Fruit fly (Drosophila melanogaster): ENCODE measurements around the gene CG3437.

CG3437 gene

DNA sequence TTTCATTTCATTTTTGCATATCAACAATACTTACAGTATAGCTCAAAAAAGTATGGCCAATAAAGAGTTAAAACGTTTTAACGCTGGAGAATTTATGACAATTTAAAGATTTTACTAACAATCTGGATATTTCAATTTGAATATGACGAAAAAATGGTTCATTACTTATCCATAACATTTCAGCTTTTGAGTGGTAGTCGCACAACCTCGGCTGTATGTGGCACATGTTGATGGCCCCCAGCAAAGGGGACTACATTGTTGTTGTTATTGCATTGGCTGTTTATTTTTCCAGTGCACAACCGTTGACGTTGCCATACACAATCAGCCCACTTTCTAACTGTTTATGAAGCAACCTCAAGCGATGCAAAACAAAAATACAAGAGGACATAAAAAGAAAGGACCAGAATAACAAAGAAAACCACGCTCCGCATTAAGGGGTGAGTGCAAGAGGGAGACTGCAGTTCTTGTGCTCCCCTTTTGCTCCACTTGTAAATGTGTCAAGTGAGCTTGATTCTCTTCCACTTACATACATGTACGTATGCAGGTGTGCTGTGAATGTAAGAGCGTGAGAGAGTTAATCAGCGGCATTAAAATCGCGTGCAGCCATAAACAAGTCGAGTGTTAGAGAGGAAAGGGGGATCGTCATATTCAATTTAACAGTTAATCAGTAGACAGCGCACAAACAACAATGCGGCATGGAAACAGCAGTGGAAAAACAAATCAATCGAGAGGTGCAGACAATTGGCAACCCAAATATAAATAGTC, 37.2 kb downstream of the CG3437 start (continued):
- peak; percentile 14; the same call in 1 of the 2 replicates for TF ChIP-seq CG32532 (GFP tag; IDR thresholded peaks at IDR 0.05)
- TF ChIP-seq br (optimal IDR thresholded peaks at IDR 0.05): no peak
- no peak for TF ChIP-seq CG9215 (GFP tag; IDR thresholded peaks at IDR 0.05)
- TF ChIP-seq sc (optimal IDR thresholded peaks at IDR 0.05): no peak
- TF ChIP-seq sc (GFP tag; optimal IDR thresholded peaks at IDR 0.05): peak; percentile 10
- no peak for TF ChIP-seq TFAM (GFP tag; optimal IDR thresholded peaks at IDR 0.05)
- no peak for TF ChIP-seq lov (optimal IDR thresholded peaks at IDR 0.05)
- no peak for TF ChIP-seq lov (GFP tag; IDR thresholded peaks at IDR 0.05)
- TF ChIP-seq bowl (GFP tag; IDR thresholded peaks at IDR 0.05): no peak
- TF ChIP-seq CG14014 (GFP tag; IDR thresholded peaks at IDR 0.05): peak; percentile 53; the same call in 1 of the 2 replicates
- TF ChIP-seq Sox100B (GFP tag; optimal IDR thresholded peaks at IDR 0.05): peak; percentile 50
- peak; percentile 22 for TF ChIP-seq CG1647 (GFP tag; optimal IDR thresholded peaks at IDR 0.05)
- TF ChIP-seq CG3726 (GFP tag; IDR thresholded peaks at IDR 0.05): no peak
- peak; percentile 57; the same call in 1 of the 3 replicates for TF ChIP-seq Mrtf (GFP tag; IDR thresholded peaks at IDR 0.05)
- TF ChIP-seq CG12942 (GFP tag; optimal IDR thresholded peaks at IDR 0.05): peak; percentile 4
- TF ChIP-seq Bteb2 (GFP tag; optimal IDR thresholded peaks at IDR 0.05): peak; percentile 16
- TF ChIP-seq lmd (GFP tag; IDR thresholded peaks at IDR 0.05): peak; percentile 41; the same call in 1 of the 2 replicates
- peak; percentile 2 for TF ChIP-seq CG17829 (tag; optimal IDR thresholded peaks at IDR 0.05)
- no peak for TF ChIP-seq CG2199 (GFP tag; IDR thresholded peaks at IDR 0.05)
- peak; percentile 21 for TF ChIP-seq fd3F (GFP tag; optimal IDR thresholded peaks at IDR 0.05)
- peak; percentile 43 for TF ChIP-seq CG9727 (GFP tag; optimal IDR thresholded peaks at IDR 0.05)
- TF ChIP-seq Doc3 (GFP tag; IDR thresholded peaks at IDR 0.05; ENCODE audit: partially characterized antibody): no peak
- no peak for TF ChIP-seq CG1792 (GFP tag; optimal IDR thresholded peaks at IDR 0.05)
- TF ChIP-seq Dip3 (GFP tag; optimal IDR thresholded peaks at IDR 0.05): no peak
- TF ChIP-seq H15 (GFP tag; IDR thresholded peaks at IDR 0.05): peak; percentile 37; the same call in 1 of the 3 replicates
- TF ChIP-seq CG4617 (GFP tag; optimal IDR thresholded peaks at IDR 0.05; ENCODE audit: borderline replicate concordance): no peak
- peak; percentile 27; the same call in 1 of the 3 replicates for TF ChIP-seq CG34422 (GFP tag; IDR thresholded peaks at IDR 0.05)
- TF ChIP-seq chn (GFP tag; optimal IDR thresholded peaks at IDR 0.05): no peak
- no peak for TF ChIP-seq CG13287 (GFP tag; IDR thresholded peaks at IDR 0.05; ENCODE audit: partially characterized antibody)
- TF ChIP-seq CG18619 (GFP tag; optimal IDR thresholded peaks at IDR 0.05): peak; percentile 23
- peak; percentile 4 for TF ChIP-seq CG10267 (tag; optimal IDR thresholded peaks at IDR 0.05)
- TF ChIP-seq CG1024 (GFP tag; IDR thresholded peaks at IDR 0.05): peak; percentile 26; the same call in 1 of the 2 replicates
- peak; percentile 50 for TF ChIP-seq org-1 (GFP tag; optimal IDR thresholded peaks at IDR 0.05)
- peak; percentile 65; the same call in 1 of the 2 replicates for TF ChIP-seq HLH3B (GFP tag; IDR thresholded peaks at IDR 0.05)
- TF ChIP-seq CG7372 (GFP tag; IDR thresholded peaks at IDR 0.05): no peak
- TF ChIP-seq CG10654 (GFP tag; optimal IDR thresholded peaks at IDR 0.05): no peak
- TF ChIP-seq CG2875 (GFP tag; optimal IDR thresholded peaks at IDR 0.05): peak; percentile 45
- TF ChIP-seq Hr3 (GFP tag; optimal IDR thresholded peaks at IDR 0.05): peak; percentile 11
- TF ChIP-seq Ets65A (GFP tag): no peak
- no peak for TF ChIP-seq Dip2 (GFP tag; IDR thresholded peaks at IDR 0.05)
- no peak for TF ChIP-seq Hand (GFP tag; optimal IDR thresholded peaks at IDR 0.05)
- no peak for TF ChIP-seq Max (GFP tag; optimal IDR thresholded peaks at IDR 0.05)
- peak; percentile 12 for TF ChIP-seq CG12236 (GFP tag; optimal IDR thresholded peaks at IDR 0.05)
- TF ChIP-seq CG10209 (GFP tag; optimal IDR thresholded peaks at IDR 0.05): peak; percentile 26
- peak; percentile 57 for TF ChIP-seq CG2712 (tag; optimal IDR thresholded peaks at IDR 0.05)
- TF ChIP-seq Lhr (GFP tag; optimal IDR thresholded peaks at IDR 0.05): no peak
- no peak for TF ChIP-seq CG18764 (GFP tag; optimal IDR thresholded peaks at IDR 0.05)
- peak; percentile 65 for TF ChIP-seq Ptx1 (GFP tag; IDR thresholded peaks at IDR 0.05)
- TF ChIP-seq corto (GFP tag; optimal IDR thresholded peaks at IDR 0.05): peak; percentile 82
- no peak for TF ChIP-seq ERR (GFP tag; optimal IDR thresholded peaks at IDR 0.05)
- TF ChIP-seq vvl (GFP tag; IDR thresholded peaks at IDR 0.05): peak; percentile 65
